Worm (Caenorhabditis elegans) whole organism, L1 larva: Measurements from ENCODE around the gene F18E2.15.

Source experiments
- aly-2 ChIP-seq: fragments of 150-350 bp; optimal IDR thresholded peaks from 2 replicates; lab custom pipeline; 2014; ENCODE audit warnings: missing biosample characterization, missing genetic modification characterization
- ceh-8 ChIP-seq: fragments of 200-800 bp; sonication (Bioruptor generic); optimal IDR thresholded peaks from 2 replicates; lab custom pipeline; 2018; ENCODE audit warnings: mild to moderate bottlenecking, missing genetic modification characterization, moderate library complexity, missing compliant biosample characterization
- fkh-8 ChIP-seq: sonication (generic microtip); optimal IDR thresholded peaks from 2 replicates; lab custom pipeline; 2016; ENCODE audit warnings: mild to moderate bottlenecking, missing genetic modification characterization, missing compliant biosample characterization
- jun-1 ChIP-seq: fragments of 150-350 bp; optimal IDR thresholded peaks from 2 replicates; lab custom pipeline; 2014; ENCODE audit warnings: missing biosample characterization, missing genetic modification reagents, missing genetic modification characterization
- mab-9 ChIP-seq: fragments of 200-800 bp; sonication (Bioruptor generic); IDR thresholded peaks from 2 replicates; pipeline ENCODE4 v1.3.6; 2022; ENCODE audit warnings: missing genetic modification reagents, missing genetic modification characterization, missing compliant biosample characterization
- nhr-12 ChIP-seq: sonication (generic microtip); optimal IDR thresholded peaks from 2 replicates; lab custom pipeline; 2017; ENCODE audit warnings: missing biosample characterization, missing genetic modification characterization
- nhr-28 ChIP-seq: fragments of 150-350 bp; optimal IDR thresholded peaks from 2 replicates; lab custom pipeline; 2014; ENCODE audit warnings: missing biosample characterization, missing genetic modification characterization
- nhr-71 ChIP-seq: sonication (generic microtip); optimal IDR thresholded peaks from 2 replicates; lab custom pipeline; 2016; ENCODE audit warnings: mild to moderate bottlenecking, missing genetic modification characterization, moderate library complexity, missing compliant biosample characterization
- nhr-76 ChIP-seq: sonication (generic microtip); optimal IDR thresholded peaks from 2 replicates; lab custom pipeline; 2017; ENCODE audit warnings: missing biosample characterization, missing genetic modification characterization
- nhr-77 ChIP-seq: fragments of 150-350 bp; optimal IDR thresholded peaks from 2 replicates; lab custom pipeline; 2014; ENCODE audit warnings: missing biosample characterization, missing genetic modification characterization
- tlp-1 ChIP-seq: fragments of 150-350 bp; optimal IDR thresholded peaks from 2 replicates; lab custom pipeline; 2014; ENCODE audit warnings: missing biosample characterization, missing genetic modification characterization
- unc-86 ChIP-seq: sonication (generic microtip); optimal IDR thresholded peaks from 2 replicates; lab custom pipeline; 2016; ENCODE audit warnings: missing genetic modification characterization, missing compliant biosample characterization
- ztf-11 ChIP-seq, 2 experiments: sonication (generic microtip); optimal IDR thresholded peaks; 2 replicates each; lab custom pipeline; 2016 to 2017; ENCODE audit warnings: missing genetic modification characterization in 2 of 2, missing biosample characterization in 1 of 2, missing compliant biosample characterization in 1 of 2

ce11 chrV:12744979-12745378 is 15.8 kb downstream of the F18E2.15 start, which contains the start of gene C15C8.7:
- TF ChIP-seq mab-9 (GFP tag; lab: Robert Waterston, UW) (no peak), ztf-11 (tag; optimal IDR thresholded peaks at IDR 0.05; lab: Kevin White, UChicago) (no peak), nhr-71 (tag; lab: Kevin White, UChicago) (no peak), nhr-77 (tag; lab: Kevin White, UChicago) (no peak), ceh-8 (GFP tag; lab: Kevin White, UChicago) (no peak), unc-86 (tag; lab: Kevin White, UChicago) (no peak), fkh-8 (tag; lab: Kevin White, UChicago) (no peak), jun-1 (tag; lab: Kevin White, UChicago) (no peak), nhr-12 (tag; lab: Kevin White, UChicago) (no peak), tlp-1 (tag; lab: Kevin White, UChicago) (no peak), nhr-28 (tag; lab: Kevin White, UChicago) (no peak), nhr-76 (tag; lab: Kevin White, UChicago) (no peak), aly-2 (tag; lab: Kevin White, UChicago) (no peak)
